Comparison of ENCODE assay signal across 1 fruit fly cellular context in genomic region chr3R:25996197-25997005, dm6.
TF ChIP-seq lines count a peak whose summit lies in the region.

Gene CG43116 (minus strand): TSS chr3R:25996996.

TF ChIP-seq in whole organism, embryonic, 481 proteins besides CTCF, POLR2A, EP300 and RAD21 (continued from another document and continues in another):
- TF ChIP-seq CG7839 (tag; optimal IDR thresholded peaks at IDR 0.05; lab: Kevin White, UChicago) (no peak), CG31224 (GFP tag; IDR thresholded peaks at IDR 0.05; lab: Robert Waterston, UW) (0 out of 2 replicates have a peak, but pooled peaks have one; percentile 14), tup (GFP tag; optimal IDR thresholded peaks at IDR 0.05; lab: Kevin White, UChicago) (peak; percentile 67), jing (GFP tag; optimal IDR thresholded peaks at IDR 0.05; lab: Kevin White, UChicago) (peak; percentile 87), CG11695 (GFP tag; IDR thresholded peaks at IDR 0.05; lab: Robert Waterston, UW) (peak; percentile 80), Med (GFP tag; lab: Kevin White, UChicago) (peak; percentile 63), usp (GFP tag; optimal IDR thresholded peaks at IDR 0.05; lab: Kevin White, UChicago) (no peak), ara (GFP tag; IDR thresholded peaks at IDR 0.05; lab: Robert Waterston, UW) (peak; percentile 94), fd102C (GFP tag; optimal IDR thresholded peaks at IDR 0.05; lab: Kevin White, UChicago) (peak; percentile 95), phol (tag; optimal IDR thresholded peaks at IDR 0.05; lab: Kevin White, UChicago) (peak; percentile 95), CG4282 (GFP tag; optimal IDR thresholded peaks at IDR 0.05; lab: Kevin White, UChicago) (no peak), CG9797 (GFP tag; optimal IDR thresholded peaks at IDR 0.05; lab: Kevin White, UChicago) (no peak), CG7786 (GFP tag; optimal IDR thresholded peaks at IDR 0.05; lab: Kevin White, UChicago) (peak; percentile 40), Hmx (GFP tag; optimal IDR thresholded peaks at IDR 0.05; lab: Kevin White, UChicago) (no peak), CG12219 (GFP tag; optimal IDR thresholded peaks at IDR 0.05; lab: Kevin White, UChicago) (peak; percentile 81), CG15696 (tag; optimal IDR thresholded peaks at IDR 0.05; lab: Kevin White, UChicago) (peak; percentile 99), CG17829 (tag; optimal IDR thresholded peaks at IDR 0.05; lab: Kevin White, UChicago) (peak; percentile 97), btn (GFP tag; optimal IDR thresholded peaks at IDR 0.05; lab: Kevin White, UChicago) (peak; percentile 52), CG10267 (tag; optimal IDR thresholded peaks at IDR 0.05; lab: Kevin White, UChicago) (peak; percentile 86), sqz (GFP tag; optimal IDR thresholded peaks at IDR 0.05; lab: Kevin White, UChicago) (no peak), Lpt (GFP tag; optimal IDR thresholded peaks at IDR 0.05; lab: Kevin White, UChicago) (no peak), ac (GFP tag; optimal IDR thresholded peaks at IDR 0.05; lab: Kevin White, UChicago) (peak; percentile 90), CG15601 (tag; optimal IDR thresholded peaks at IDR 0.05; lab: Kevin White, UChicago) (peak; percentile 89), CG7745 (tag; optimal IDR thresholded peaks at IDR 0.05; lab: Kevin White, UChicago) (peak; percentile 76), vvl (GFP tag; IDR thresholded peaks at IDR 0.05; lab: Robert Waterston, UW) (peak; percentile 94), NC2β (GFP tag; optimal IDR thresholded peaks at IDR 0.05; lab: Kevin White, UChicago) (peak; percentile 86), CG16863 (GFP tag; optimal IDR thresholded peaks at IDR 0.05; lab: Kevin White, UChicago) (peak; percentile 64), Tbp (GFP tag; optimal IDR thresholded peaks at IDR 0.05; lab: Kevin White, UChicago) (no peak), CG8765 (GFP tag; IDR thresholded peaks at IDR 0.05; lab: Robert Waterston, UW) (peak; percentile 94), CG18764 (GFP tag; optimal IDR thresholded peaks at IDR 0.05; lab: Kevin White, UChicago) (peak; percentile 80), NFAT (GFP tag; IDR thresholded peaks at IDR 0.05; lab: Robert Waterston, UW) (no peak), CG16813 (GFP tag; IDR thresholded peaks at IDR 0.05; lab: Robert Waterston, UW; ENCODE audit: partially characterized antibody) (no peak; the same call in 2 of the 3 replicates), Blimp-1 (GFP tag; optimal IDR thresholded peaks at IDR 0.05; lab: Kevin White, UChicago) (peak; percentile 91), CG12942 (GFP tag; optimal IDR thresholded peaks at IDR 0.05; lab: Kevin White, UChicago) (peak; percentile 65), CG12299 (tag; optimal IDR thresholded peaks at IDR 0.05; lab: Kevin White, UChicago) (peak; percentile 65), pum (GFP tag; optimal IDR thresholded peaks at IDR 0.05; lab: Kevin White, UChicago) (peak; percentile 76), Hmr (GFP tag; optimal IDR thresholded peaks at IDR 0.05; lab: Kevin White, UChicago) (no peak), Ets97D (GFP tag; optimal IDR thresholded peaks at IDR 0.05; lab: Kevin White, UChicago) (peak; percentile 23), CG13296 (GFP tag; optimal IDR thresholded peaks at IDR 0.05; lab: Kevin White, UChicago) (no peak), NK7.1 (GFP tag; optimal IDR thresholded peaks at IDR 0.05; lab: Kevin White, UChicago) (peak; percentile 48), seq (GFP tag; IDR thresholded peaks at IDR 0.05; lab: Robert Waterston, UW) (0 out of 2 replicates have a peak, but pooled peaks have one; percentile 48), CG11398 (GFP tag; optimal IDR thresholded peaks at IDR 0.05; lab: Kevin White, UChicago) (peak; percentile 35), bbx (GFP tag; IDR thresholded peaks at IDR 0.05; lab: Robert Waterston, UW; ENCODE audit: partially characterized antibody) (peak; percentile 16; the same call in 1 of the 2 replicates), CG4730 (GFP tag; IDR thresholded peaks at IDR 0.05; lab: Robert Waterston, UW) (peak; percentile 70; the same call in 1 of the 2 replicates), so (GFP tag; IDR thresholded peaks at IDR 0.05; lab: Robert Waterston, UW) (peak; percentile 72; the same call in 1 of the 3 replicates), CG33213 (GFP tag; optimal IDR thresholded peaks at IDR 0.05; lab: Kevin White, UChicago) (no peak), kay (GFP tag; optimal IDR thresholded peaks at IDR 0.05; lab: Kevin White, UChicago) (peak; percentile 80), CG7357 (GFP tag; IDR thresholded peaks at IDR 0.05; lab: Robert Waterston, UW) (peak; percentile 66; the same call in 2 of the 3 replicates), slbo (GFP tag; IDR thresholded peaks at IDR 0.05; lab: Robert Waterston, UW) (no peak), CG15011 (GFP tag; optimal IDR thresholded peaks at IDR 0.05; lab: Kevin White, UChicago) (peak; percentile 71), nerfin-1 (tag; optimal IDR thresholded peaks at IDR 0.05; lab: Kevin White, UChicago) (peak; percentile 94), HLH4C (GFP tag; IDR thresholded peaks at IDR 0.05; lab: Robert Waterston, UW; ENCODE audit: partially characterized antibody) (0 out of 3 replicates have a peak, but pooled peaks have one; percentile 19), slou (GFP tag; optimal IDR thresholded peaks at IDR 0.05; lab: Kevin White, UChicago) (no peak), odd (GFP tag; optimal IDR thresholded peaks at IDR 0.05; lab: Kevin White, UChicago) (no peak), CG14014 (GFP tag; IDR thresholded peaks at IDR 0.05; lab: Robert Waterston, UW) (peak; percentile 23; the same call in 1 of the 2 replicates), dpn (GFP tag; optimal IDR thresholded peaks at IDR 0.05; lab: Kevin White, UChicago) (peak; percentile 68 to 82), Camta (GFP tag; optimal IDR thresholded peaks at IDR 0.05; lab: Kevin White, UChicago) (peak; percentile 75), Poxn (GFP tag; IDR thresholded peaks at IDR 0.05; lab: Robert Waterston, UW) (no peak), tna (GFP tag; IDR thresholded peaks at IDR 0.05; lab: Robert Waterston, UW; ENCODE audit: partially characterized antibody) (no peak), Ssrp (tag; optimal IDR thresholded peaks at IDR 0.05; lab: Kevin White, UChicago) (peak; percentile 95), grau (tag; optimal IDR thresholded peaks at IDR 0.05; lab: Kevin White, UChicago) (peak; percentile 85), Optix (GFP tag; IDR thresholded peaks at IDR 0.05; lab: Robert Waterston, UW) (peak; percentile 84), corto (GFP tag; optimal IDR thresholded peaks at IDR 0.05; lab: Kevin White, UChicago) (peak; percentile 84), CG9215 (GFP tag; IDR thresholded peaks at IDR 0.05; lab: Robert Waterston, UW) (peak; percentile 65), PHDP (tag; optimal IDR thresholded peaks at IDR 0.05; lab: Kevin White, UChicago) (no peak), HLHmδ (GFP tag; optimal IDR thresholded peaks at IDR 0.05; lab: Kevin White, UChicago) (peak; percentile 100), Dll (GFP tag; IDR thresholded peaks at IDR 0.05; lab: Robert Waterston, UW; ENCODE audit: partially characterized antibody) (no peak), CG3281 (GFP tag; optimal IDR thresholded peaks at IDR 0.05; lab: Kevin White, UChicago) (no peak), Xbp1 (GFP tag; optimal IDR thresholded peaks at IDR 0.05; lab: Kevin White, UChicago) (peak; percentile 90), crp (GFP tag; optimal IDR thresholded peaks at IDR 0.05; lab: Kevin White, UChicago) (peak in 1 of 2 experiments; percentile 38), toy (GFP tag; IDR thresholded peaks at IDR 0.05; lab: Robert Waterston, UW) (0 out of 2 replicates have a peak, but pooled peaks have one; percentile 8), rib (GFP tag; IDR thresholded peaks at IDR 0.05; lab: Robert Waterston, UW) (no peak), MTF-1 (GFP tag; optimal IDR thresholded peaks at IDR 0.05; lab: Kevin White, UChicago; ENCODE audit: borderline replicate concordance) (peak; percentile 74), CG9817 (tag; optimal IDR thresholded peaks at IDR 0.05; lab: Kevin White, UChicago) (peak; percentile 39), CG7928 (GFP tag; optimal IDR thresholded peaks at IDR 0.05; lab: Kevin White, UChicago) (no peak), Kr (GFP tag; optimal IDR thresholded peaks at IDR 0.05; lab: Kevin White, UChicago) (peak; percentile 92), fd3F (GFP tag; optimal IDR thresholded peaks at IDR 0.05; lab: Kevin White, UChicago) (no peak), Bgb (GFP tag; IDR thresholded peaks at IDR 0.05; lab: Robert Waterston, UW; ENCODE audit: partially characterized antibody) (no peak), CG17802 (tag; optimal IDR thresholded peaks at IDR 0.05; lab: Kevin White, UChicago) (peak; percentile 78), pan (optimal IDR thresholded peaks at IDR 0.05; lab: Kevin White, UChicago) (no peak), pan (GFP tag; optimal IDR thresholded peaks at IDR 0.05 in 1 of 2, IDR thresholded peaks at IDR 0.05 in 1 of 2) (peak in 1 of 2 experiments; percentile 76), CG12236 (GFP tag; optimal IDR thresholded peaks at IDR 0.05; lab: Kevin White, UChicago) (peak; percentile 79), CG4820 (GFP tag; optimal IDR thresholded peaks at IDR 0.05; lab: Kevin White, UChicago) (peak; percentile 93), CG11247 (GFP tag; IDR thresholded peaks at IDR 0.05; lab: Robert Waterston, UW) (peak; percentile 40), CG13894 (tag; optimal IDR thresholded peaks at IDR 0.05; lab: Kevin White, UChicago) (no peak), Lhr (GFP tag; optimal IDR thresholded peaks at IDR 0.05; lab: Kevin White, UChicago) (no peak), abd-A (tag; optimal IDR thresholded peaks at IDR 0.05; lab: Kevin White, UChicago) (no peak), CG10654 (GFP tag; optimal IDR thresholded peaks at IDR 0.05; lab: Kevin White, UChicago) (peak; percentile 74), HHEX (GFP tag; optimal IDR thresholded peaks at IDR 0.05; lab: Kevin White, UChicago) (peak; percentile 57), tx (GFP tag; optimal IDR thresholded peaks at IDR 0.05; lab: Kevin White, UChicago) (peak; percentile 34), CG1233 (GFP tag; optimal IDR thresholded peaks at IDR 0.05; lab: Kevin White, UChicago) (peak; percentile 84), nau (GFP tag; optimal IDR thresholded peaks at IDR 0.05; lab: Kevin White, UChicago) (no peak), BEAF-32 (GFP tag; optimal IDR thresholded peaks at IDR 0.05; lab: Kevin White, UChicago) (no peak), gsb-n (tag; optimal IDR thresholded peaks at IDR 0.05; lab: Kevin White, UChicago) (peak; percentile 97), tgo (GFP tag; IDR thresholded peaks at IDR 0.05; lab: Robert Waterston, UW) (peak; percentile 78), NfI (GFP tag; optimal IDR thresholded peaks at IDR 0.05; lab: Kevin White, UChicago) (no peak), CG15479 (GFP tag; optimal IDR thresholded peaks at IDR 0.05; lab: Kevin White, UChicago) (peak; percentile 2), H15 (GFP tag; IDR thresholded peaks at IDR 0.05; lab: Robert Waterston, UW) (peak; percentile 78), Nf-YB (GFP tag; optimal IDR thresholded peaks at IDR 0.05; lab: Kevin White, UChicago) (peak; percentile 82), CG2875 (GFP tag; optimal IDR thresholded peaks at IDR 0.05; lab: Kevin White, UChicago) (peak; percentile 91), sc (optimal IDR thresholded peaks at IDR 0.05; lab: Kevin White, UChicago) (no peak), sc (GFP tag; optimal IDR thresholded peaks at IDR 0.05; lab: Kevin White, UChicago) (peak; percentile 93), ci (GFP tag; IDR thresholded peaks at IDR 0.05; lab: Robert Waterston, UW) (peak; percentile 88), Mes4 (GFP tag; optimal IDR thresholded peaks at IDR 0.05; lab: Kevin White, UChicago) (peak; percentile 67), CG34422 (GFP tag; IDR thresholded peaks at IDR 0.05; lab: Robert Waterston, UW) (peak; percentile 77; the same call in 2 of the 3 replicates), CG3726 (GFP tag; IDR thresholded peaks at IDR 0.05; lab: Robert Waterston, UW) (peak; percentile 73; the same call in 2 of the 3 replicates), tll (GFP tag; optimal IDR thresholded peaks at IDR 0.05; lab: Kevin White, UChicago) (peak in 1 of 2 experiments; percentile 25), esg (GFP tag; conservative IDR thresholded peaks at IDR 0.05; lab: Robert Waterston, UW) (peak; percentile 68), CG2202 (tag; optimal IDR thresholded peaks at IDR 0.05; lab: Kevin White, UChicago) (peak; percentile 94), Rx (GFP tag; IDR thresholded peaks at IDR 0.05; lab: Robert Waterston, UW) (peak; percentile 72), Pdp1 (GFP tag; optimal IDR thresholded peaks at IDR 0.05; lab: Kevin White, UChicago) (peak; percentile 73 to 76), CG13775 (GFP tag; optimal IDR thresholded peaks at IDR 0.05; lab: Kevin White, UChicago) (peak; percentile 91), bigmax (GFP tag; optimal IDR thresholded peaks at IDR 0.05; lab: Kevin White, UChicago) (no peak), CG1529 (GFP tag; optimal IDR thresholded peaks at IDR 0.05; lab: Kevin White, UChicago) (peak; percentile 90), jumu (GFP tag; optimal IDR thresholded peaks at IDR 0.05; lab: Kevin White, UChicago) (peak; percentile 54), salm (tag; optimal IDR thresholded peaks at IDR 0.05; lab: Kevin White, UChicago) (peak; percentile 85), pnt (GFP tag; optimal IDR thresholded peaks at IDR 0.05; lab: Kevin White, UChicago) (peak; percentile 62), D (optimal IDR thresholded peaks at IDR 0.05; lab: Kevin White, UChicago) (no peak), D (GFP tag; optimal IDR thresholded peaks at IDR 0.05; lab: Kevin White, UChicago) (peak; percentile 94), CG10565 (GFP tag; optimal IDR thresholded peaks at IDR 0.05; lab: Kevin White, UChicago) (peak; percentile 0), Ets65A (GFP tag; lab: Kevin White, UChicago) (peak; percentile 45), zen2 (GFP tag; IDR thresholded peaks at IDR 0.05; lab: Robert Waterston, UW; ENCODE audit: partially characterized antibody) (0 out of 3 replicates have a peak, but pooled peaks have one; percentile 19), CG10462 (GFP tag; optimal IDR thresholded peaks at IDR 0.05; lab: Kevin White, UChicago) (peak; percentile 82), zen (tag; optimal IDR thresholded peaks at IDR 0.05; lab: Kevin White, UChicago) (peak; percentile 96), hkb (optimal IDR thresholded peaks at IDR 0.05; lab: Kevin White, UChicago) (no peak), hkb (GFP tag; IDR thresholded peaks at IDR 0.05; lab: Robert Waterston, UW) (peak; percentile 87), CG4707 (GFP tag; optimal IDR thresholded peaks at IDR 0.05; lab: Kevin White, UChicago) (peak; percentile 49), CG2889 (GFP tag; IDR thresholded peaks at IDR 0.05; lab: Robert Waterston, UW) (peak; percentile 24; the same call in 1 of the 3 replicates), CG10366 (GFP tag; IDR thresholded peaks at IDR 0.05; lab: Robert Waterston, UW) (peak; percentile 52; the same call in 1 of the 2 replicates)
